Worm (Caenorhabditis elegans): Measurements from ENCODE around the gene clec-88.

Gene clec-88

ce11 chrII:6407279-6407678 lies 41.8 kb downstream of the clec-88 start, which contains the start of gene spp-11:
spp-11 (minus strand) TSS chrII:6407379.
- TF ChIP-seq fkh-10 (GFP tag; optimal IDR thresholded peaks at IDR 0.05) (no peak), egl-27 (tag; optimal IDR thresholded peaks at IDR 0.05) (no peak), ceh-82 (tag; optimal IDR thresholded peaks at IDR 0.05) (no peak), nhr-237 (tag; optimal IDR thresholded peaks at IDR 0.05) (no peak), snpc-4 (tag; optimal IDR thresholded peaks at IDR 0.05) (no peak), unc-39 (tag; optimal IDR thresholded peaks at IDR 0.05) (no peak)

DNA sequence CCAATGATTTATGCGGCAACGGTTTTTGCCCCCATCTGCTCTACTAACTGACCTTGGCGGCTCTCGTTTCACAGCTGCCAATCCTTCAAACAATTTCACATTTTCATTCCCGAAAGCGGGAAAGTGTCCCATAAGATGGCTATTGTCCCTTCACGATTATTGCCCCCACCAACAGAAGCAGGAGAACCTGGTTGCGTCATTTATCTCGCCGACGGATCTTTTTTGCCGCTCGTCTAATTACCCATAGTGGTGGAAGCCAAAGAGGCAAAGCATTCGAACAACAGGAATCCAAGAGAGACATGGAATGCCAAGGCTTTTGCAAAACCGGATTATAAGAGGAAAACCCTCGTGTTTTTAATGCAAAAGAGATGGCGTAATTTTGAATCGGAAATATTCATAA lies 43.6 kb downstream of the clec-88 start:
- TF ChIP-seq egl-5 (tag; optimal IDR thresholded peaks at IDR 0.05), result no peak
- no peak for TF ChIP-seq egl-27 (tag; optimal IDR thresholded peaks at IDR 0.05)
- no peak for TF ChIP-seq pqm-1 (tag; optimal IDR thresholded peaks at IDR 0.05)
- peak; percentile 37 for TF ChIP-seq nhr-25 (tag; optimal IDR thresholded peaks at IDR 0.05)
- no peak for TF ChIP-seq mml-1 (tag; optimal IDR thresholded peaks at IDR 0.05)
- no peak for TF ChIP-seq sea-2 (GFP tag; optimal IDR thresholded peaks at IDR 0.05)
- no peak for TF ChIP-seq ztf-11 (tag; optimal IDR thresholded peaks at IDR 0.05)
- no peak for TF ChIP-seq nhr-23 (tag; optimal IDR thresholded peaks at IDR 0.05)
- peak; percentile 24 for TF ChIP-seq ama-1 (optimal IDR thresholded peaks at IDR 0.05)

DNA sequence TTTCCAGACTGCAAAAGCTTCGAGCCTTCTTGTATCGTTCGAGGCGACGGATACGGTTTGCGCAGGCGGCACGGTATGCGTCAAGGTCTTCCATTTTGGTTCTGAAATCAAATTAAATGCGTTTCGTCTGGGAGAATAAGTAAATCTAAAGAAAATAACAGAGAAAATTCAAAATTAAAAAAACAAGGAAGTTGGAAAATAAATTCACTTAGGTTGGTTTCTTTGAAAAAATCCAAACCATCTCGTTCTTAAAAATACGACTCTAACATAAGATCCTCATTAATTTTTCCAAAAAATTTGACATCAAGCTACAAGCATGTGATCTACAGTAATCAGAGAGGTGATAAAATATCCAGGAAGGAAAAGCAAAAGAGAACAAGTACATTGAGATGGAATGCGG lies 44.7 kb downstream of the clec-88 start, which contains the start of gene T25D10.4:
Gene T25D10.4, minus strand, starts transcription at position 101 of the 400 bp plus-strand sequence.
- TF ChIP-seq mml-1 (tag; optimal IDR thresholded peaks at IDR 0.05) (no peak), nhr-23 (tag; optimal IDR thresholded peaks at IDR 0.05) (no peak), nhr-25 (tag; optimal IDR thresholded peaks at IDR 0.05) (no peak), skn-1 (tag; optimal IDR thresholded peaks at IDR 0.05) (no peak), nhr-67 (tag; optimal IDR thresholded peaks at IDR 0.05) (no peak), elt-3 (tag; optimal IDR thresholded peaks at IDR 0.05) (no peak), ceh-9 (tag; optimal IDR thresholded peaks at IDR 0.05) (no peak), sea-2 (GFP tag; optimal IDR thresholded peaks at IDR 0.05) (no peak), ceh-16 (tag; optimal IDR thresholded peaks at IDR 0.05) (no peak), nfya-1 (tag; optimal IDR thresholded peaks at IDR 0.05; ENCODE audit: insufficient read depth) (no peak), nhr-28 (tag; optimal IDR thresholded peaks at IDR 0.05) (no peak), mdl-1 (tag; optimal IDR thresholded peaks at IDR 0.05) (no peak), ceh-28 (tag; optimal IDR thresholded peaks at IDR 0.05) (no peak), egl-5 (tag; optimal IDR thresholded peaks at IDR 0.05) (no peak), ceh-82 (tag; optimal IDR thresholded peaks at IDR 0.05) (no peak)

- TF ChIP-seq ceh-9 (tag; optimal IDR thresholded peaks at IDR 0.05) (no peak), ceh-82 (tag; optimal IDR thresholded peaks at IDR 0.05) (no peak), nhr-43 (tag; optimal IDR thresholded peaks at IDR 0.05; ENCODE audit: poor library complexity, severe bottlenecking) (no peak), unc-39 (tag; optimal IDR thresholded peaks at IDR 0.05) (no peak), egl-5 (tag; optimal IDR thresholded peaks at IDR 0.05) (no peak)
These were observed 46.3 kb downstream of the clec-88 start for ce11 chrII:6411660-6412451.

- TF ChIP-seq ceh-82 (tag; optimal IDR thresholded peaks at IDR 0.05) (no peak), elt-2 (tag; optimal IDR thresholded peaks at IDR 0.05) (peak; percentile 98), jun-1 (tag; optimal IDR thresholded peaks at IDR 0.05) (peak; percentile 49), pha-4 (tag; optimal IDR thresholded peaks at IDR 0.05) (peak; percentile 29), pqm-1 (tag; optimal IDR thresholded peaks at IDR 0.05) (peak; percentile 70)
These were observed 48.3 kb downstream of the clec-88 start for ce11 chrII:6413788-6414187.
